Fruit fly (Drosophila melanogaster) whole organism, wandering third instar larva: ENCODE results near the gene CG7295.

ENCODE experiments used
- Abd-B ChIP-seq: fragments of >200 bp; optimal IDR thresholded peaks from 2 replicates; lab custom pipeline; 2017; ENCODE audit warnings: missing biosample characterization, missing genetic modification characterization
- CrebA ChIP-seq: fragments of 200-800 bp; sonication (Bioruptor generic); optimal IDR thresholded peaks from 2 replicates; lab custom pipeline; 2016; ENCODE audit warnings: missing biosample characterization, mild to moderate bottlenecking, missing genetic modification characterization, borderline replicate concordance
- Dfd ChIP-seq: fragments of >200 bp; optimal IDR thresholded peaks from 2 replicates; lab custom pipeline; 2017; ENCODE audit warnings: missing biosample characterization, missing genetic modification characterization
- HLH106 ChIP-seq: fragments of 200-800 bp; optimal IDR thresholded peaks from 3 replicates; lab custom pipeline; 2019; ENCODE audit warnings: missing biosample characterization, mild to moderate bottlenecking, missing genetic modification characterization, moderate library complexity
- Hnf4 ChIP-seq: fragments of 200-800 bp; sonication (Bioruptor generic); optimal IDR thresholded peaks from 2 replicates; lab custom pipeline; 2016; ENCODE audit warnings: missing biosample characterization, mild to moderate bottlenecking, missing genetic modification characterization
- Sp1 ChIP-seq: fragments of 200-800 bp; sonication (Bioruptor generic); optimal IDR thresholded peaks from 3 replicates; lab custom pipeline; 2019; ENCODE audit warnings: missing biosample characterization, mild to moderate bottlenecking, missing genetic modification characterization, moderate library complexity
- foxo ChIP-seq, 2 experiments: fragments of 200-800 bp; sonication (Bioruptor generic); optimal IDR thresholded peaks; 2 replicates in 1 of 2; 3 replicates in 1 of 2; lab custom pipeline; 2016 to 2017; ENCODE audit warnings: missing biosample characterization in 2 of 2, missing genetic modification characterization in 2 of 2
- fru ChIP-seq: fragments of 200-800 bp; sonication (Bioruptor generic); optimal IDR thresholded peaks from 3 replicates; lab custom pipeline; 2016; ENCODE audit warnings: missing biosample characterization, mild to moderate bottlenecking, missing genetic modification characterization
- lola ChIP-seq: fragments of >200 bp; optimal IDR thresholded peaks from 2 replicates; lab custom pipeline; 2017; ENCODE audit warnings: missing biosample characterization, missing genetic modification characterization
- pan ChIP-seq: fragments of >200 bp; optimal IDR thresholded peaks from 2 replicates; lab custom pipeline; 2017
- psq ChIP-seq: fragments of 200-800 bp; sonication (Bioruptor generic); optimal IDR thresholded peaks from 3 replicates; lab custom pipeline; 2017; ENCODE audit warnings: missing biosample characterization, mild to moderate bottlenecking, missing genetic modification characterization, moderate library complexity
- usp ChIP-seq: fragments of >200 bp; optimal IDR thresholded peaks from 2 replicates; lab custom pipeline; 2017; ENCODE audit warnings: missing biosample characterization, missing genetic modification characterization

- TF ChIP-seq pan (lab: Kevin White, UChicago): no peak
- TF ChIP-seq lola (GFP tag; lab: Kevin White, UChicago): no peak
- TF ChIP-seq CrebA (GFP tag; lab: Kevin White, UChicago): no peak
- TF ChIP-seq Hnf4: no peak
- peak; percentile 68 for TF ChIP-seq psq (GFP tag; lab: Kevin White, UChicago)
- TF ChIP-seq Dfd: no peak
- no peak for TF ChIP-seq HLH106 (tag; lab: Kevin White, UChicago)
- TF ChIP-seq usp (GFP tag; lab: Kevin White, UChicago): no peak
- TF ChIP-seq fru (GFP tag; lab: Kevin White, UChicago): peak; percentile 58
- peak in 1 of 2 experiments; percentile 8 for TF ChIP-seq foxo (GFP tag; optimal IDR thresholded peaks at IDR 0.05; lab: Kevin White, UChicago)
- TF ChIP-seq Abd-B (GFP tag; lab: Kevin White, UChicago): no peak
- no peak for TF ChIP-seq Sp1
Observed at dm6 chr2L:1887729-1888128, 18.1 kb downstream of the CG7295 start.
